Fruit fly (Drosophila melanogaster) S2 (cell line): ENCODE results near the gene Grik.

ENCODE experiments used
- CG8478 ChIP-seq: fragments of >200 bp; optimal IDR thresholded peaks from 2 replicates; lab custom pipeline; 2018
- CTCF ChIP-seq, 2 experiments: fragments of >200 bp; optimal IDR thresholded peaks; 2 replicates each; lab custom pipeline; 2018

dm6 chr3R:20873638-20874037 lies 28.1 kb upstream of the Grik start, which contains the start of gene TotB:
- TF ChIP-seq CG8478 (lab: Kevin White, UChicago) = no peak
- TF ChIP-seq CTCF (optimal IDR thresholded peaks at IDR 0.05; lab: Kevin White, UChicago) = no peak
